Fruit fly (Drosophila melanogaster) whole organism: ENCODE results near the gene Taf8.

ENCODE experiments used
- CG8478 ChIP-seq: fragments of >200 bp; optimal IDR thresholded peaks from 2 replicates; lab custom pipeline; 2018; ENCODE audit warnings: inconsistent platforms
- Dll ChIP-seq: fragments of >200 bp; optimal IDR thresholded peaks from 2 replicates; lab custom pipeline; 2017
- EcR ChIP-seq, 2 experiments: fragments of >200 bp; optimal IDR thresholded peaks; 2 replicates each; lab custom pipeline; 2017; ENCODE audit warnings: missing biosample characterization in 2 of 2, missing genetic modification characterization in 2 of 2, missing genetic modification reagents in 2 of 2
- pan ChIP-seq: fragments of >200 bp; optimal IDR thresholded peaks from 2 replicates; lab custom pipeline; 2017
- psq ChIP-seq: fragments of >200 bp; optimal IDR thresholded peaks from 2 replicates; lab custom pipeline; 2017
- usp ChIP-seq: fragments of >200 bp; optimal IDR thresholded peaks from 2 replicates; lab custom pipeline; 2017; ENCODE audit warnings: missing biosample characterization, missing genetic modification characterization, mixed read lengths

DNA sequence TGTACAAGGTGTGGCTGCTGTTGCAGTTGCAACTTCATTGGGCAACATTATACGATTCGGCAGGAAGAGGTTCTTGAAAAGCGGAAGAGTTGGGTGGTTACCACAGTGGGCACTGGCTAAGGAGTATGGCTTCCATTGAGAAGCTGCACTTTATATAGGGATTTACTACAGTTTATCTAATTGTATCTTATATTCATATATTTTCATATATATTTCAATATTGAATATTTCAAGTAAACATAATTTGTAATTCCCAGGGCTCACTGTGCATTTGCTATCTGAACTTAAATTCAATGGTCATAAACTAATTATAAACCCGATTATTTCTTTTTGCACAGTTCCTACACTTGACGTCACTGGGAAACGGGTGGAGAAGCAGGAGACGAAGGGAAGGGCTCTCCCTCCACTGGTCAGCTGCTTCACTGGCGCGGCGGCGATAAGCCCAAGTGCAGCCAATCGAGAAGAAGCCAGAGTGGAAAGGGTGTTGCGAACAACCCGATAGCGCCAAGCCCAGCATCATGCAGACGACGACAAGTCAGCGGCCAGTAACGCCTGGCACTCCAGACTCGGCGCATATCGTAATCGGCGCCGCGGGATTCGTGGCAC is 6.9 kb upstream of the Taf8 start:
- no peak for TF ChIP-seq EcR (GFP tag; optimal IDR thresholded peaks at IDR 0.05; lab: Kevin White, UChicago)
- TF ChIP-seq CG8478 (lab: Kevin White, UChicago) = no peak
- no peak for TF ChIP-seq usp (GFP tag; lab: Kevin White, UChicago)
- TF ChIP-seq pan (lab: Kevin White, UChicago) = no peak
- TF ChIP-seq psq (lab: Kevin White, UChicago) = no peak
- TF ChIP-seq Dll (lab: Kevin White, UChicago) = no peak
